Fruit fly (Drosophila melanogaster): ENCODE measurements around the gene Remo.

Gene Remo

dm6 chrX:13273417-13273816 lies 14.4 kb upstream of the Remo start:
- TF ChIP-seq Eip78C (GFP tag) (peak; percentile 48), CG10669 (GFP tag; optimal IDR thresholded peaks at IDR 0.05) (peak; percentile 8), Sox102F (GFP tag; optimal IDR thresholded peaks at IDR 0.05) (no peak), CG10631 (GFP tag; optimal IDR thresholded peaks at IDR 0.05) (no peak), CG6163 (GFP tag; IDR thresholded peaks at IDR 0.05) (no peak), Eip75B (GFP tag; optimal IDR thresholded peaks at IDR 0.05) (no peak), Hr38 (GFP tag; optimal IDR thresholded peaks at IDR 0.05) (no peak), acj6 (GFP tag; optimal IDR thresholded peaks at IDR 0.05) (peak; percentile 14), Smox (GFP tag; optimal IDR thresholded peaks at IDR 0.05) (no peak), salr (GFP tag; optimal IDR thresholded peaks at IDR 0.05) (no peak), Ets96B (tag; optimal IDR thresholded peaks at IDR 0.05) (no peak), CG11762 (GFP tag; optimal IDR thresholded peaks at IDR 0.05; ENCODE audit: insufficient read depth) (no peak), Hr4 (GFP tag; optimal IDR thresholded peaks at IDR 0.05) (peak; percentile 28), eg (GFP tag; IDR thresholded peaks at IDR 0.05) (peak; percentile 26; the same call in 1 of the 3 replicates), CG7368 (GFP tag; optimal IDR thresholded peaks at IDR 0.05) (no peak)

- TF ChIP-seq Eip75B (GFP tag; optimal IDR thresholded peaks at IDR 0.05) (peak; percentile 15), CG8319 (GFP tag; optimal IDR thresholded peaks at IDR 0.05) (no peak), pdm3 (GFP tag; optimal IDR thresholded peaks at IDR 0.05) (peak; percentile 38), CG32006 (GFP tag; optimal IDR thresholded peaks at IDR 0.05) (peak; percentile 67), Blimp-1 (GFP tag; optimal IDR thresholded peaks at IDR 0.05) (no peak), CG3032 (tag; optimal IDR thresholded peaks at IDR 0.05) (peak; percentile 40), achi (GFP tag; optimal IDR thresholded peaks at IDR 0.05) (peak; percentile 45), Hr4 (GFP tag; optimal IDR thresholded peaks at IDR 0.05) (peak; percentile 45), CG11294 (GFP tag; IDR thresholded peaks at IDR 0.05) (peak; percentile 19; the same call in 1 of the 2 replicates), Eip78C (GFP tag) (peak; percentile 84), fkh (GFP tag; optimal IDR thresholded peaks at IDR 0.05) (no peak), CG31627 (GFP tag; optimal IDR thresholded peaks at IDR 0.05) (no peak), esn (GFP tag; optimal IDR thresholded peaks at IDR 0.05) (peak; percentile 27), CG6792 (GFP tag; optimal IDR thresholded peaks at IDR 0.05) (no peak), Hr38 (GFP tag; optimal IDR thresholded peaks at IDR 0.05) (no peak), eg (GFP tag; IDR thresholded peaks at IDR 0.05) (peak; percentile 82), Sox102F (GFP tag; optimal IDR thresholded peaks at IDR 0.05) (no peak), Ets96B (tag; optimal IDR thresholded peaks at IDR 0.05) (peak; percentile 40), cyc (GFP tag; optimal IDR thresholded peaks at IDR 0.05) (peak; percentile 24), OdsH (GFP tag; optimal IDR thresholded peaks at IDR 0.05) (peak; percentile 34), dac (GFP tag; optimal IDR thresholded peaks at IDR 0.05) (no peak), CG10631 (GFP tag; optimal IDR thresholded peaks at IDR 0.05) (peak; percentile 35), CG8119 (GFP tag; IDR thresholded peaks at IDR 0.05) (peak; percentile 67), topi (GFP tag; optimal IDR thresholded peaks at IDR 0.05) (peak; percentile 27), spab (GFP tag; optimal IDR thresholded peaks at IDR 0.05) (no peak), fd59A (GFP tag; optimal IDR thresholded peaks at IDR 0.05) (no peak), CG6276 (GFP tag; optimal IDR thresholded peaks at IDR 0.05) (peak; percentile 62), vri (GFP tag; optimal IDR thresholded peaks at IDR 0.05) (no peak), CG1621 (tag; optimal IDR thresholded peaks at IDR 0.05) (no peak), acj6 (GFP tag; optimal IDR thresholded peaks at IDR 0.05) (peak; percentile 39), svp (GFP tag) (no peak), salr (GFP tag; optimal IDR thresholded peaks at IDR 0.05) (peak in 1 of 2 experiments; percentile 59), Sox15 (GFP tag; optimal IDR thresholded peaks at IDR 0.05) (no peak), CG4318 (GFP tag; optimal IDR thresholded peaks at IDR 0.05) (peak; percentile 17), Lpt (GFP tag; optimal IDR thresholded peaks at IDR 0.05) (no peak), Smox (GFP tag; optimal IDR thresholded peaks at IDR 0.05) (no peak), CG6163 (GFP tag; IDR thresholded peaks at IDR 0.05) (peak; percentile 58; the same call in 1 of the 3 replicates), CG34406 (GFP tag; optimal IDR thresholded peaks at IDR 0.05) (peak; percentile 36), Ets21C (GFP tag; optimal IDR thresholded peaks at IDR 0.05) (no peak), CG15336 (GFP tag; IDR thresholded peaks at IDR 0.05) (peak; percentile 53), CG6808 (GFP tag; optimal IDR thresholded peaks at IDR 0.05) (peak; percentile 8)
Observed at dm6 chrX:13274429-13275095, 13.3 kb upstream of the Remo start.
